Fruit fly (Drosophila melanogaster) whole organism, embryonic: ENCODE measurements around the gene CG7565.

Experiments
- Bdp1 ChIP-seq: fragments of 200-800 bp; sonication (Bioruptor generic); optimal IDR thresholded peaks from 3 replicates; lab custom pipeline; 2016; ENCODE audit warnings: missing biosample characterization, missing genetic modification characterization
- Bgb ChIP-seq: fragments of 200-800 bp; sonication (Bioruptor generic); IDR thresholded peaks from 2 replicates; pipeline ENCODE4 v1.3.6; 2022; ENCODE audit warnings: missing biosample characterization, missing genetic modification characterization; ENCODE audit not compliant: partially characterized antibody
- CG10979 ChIP-seq: fragments of 200-800 bp; sonication (Bioruptor generic); optimal IDR thresholded peaks from 2 replicates; lab custom pipeline; 2018; ENCODE audit warnings: missing biosample characterization, mild to moderate bottlenecking, missing genetic modification characterization, moderate library complexity
- CG12155 ChIP-seq: fragments of 200-800 bp; sonication (Bioruptor generic); optimal IDR thresholded peaks from 3 replicates; lab custom pipeline; 2016; ENCODE audit warnings: missing biosample characterization, missing genetic modification characterization
- CG13296 ChIP-seq: fragments of 200-800 bp; sonication (Bioruptor generic); optimal IDR thresholded peaks from 3 replicates; lab custom pipeline; 2018; ENCODE audit warnings: missing biosample characterization, mild to moderate bottlenecking, missing genetic modification characterization
- CG14860 ChIP-seq: fragments of 200-800 bp; sonication (Bioruptor generic); IDR thresholded peaks from 3 replicates; pipeline ENCODE4 v1.3.6; 2022; ENCODE audit warnings: missing biosample characterization, missing genetic modification characterization; ENCODE audit not compliant: partially characterized antibody
- CG16813 ChIP-seq: fragments of 200-800 bp; sonication (Bioruptor generic); IDR thresholded peaks from 3 replicates; pipeline ENCODE4 v1.3.6; 2022; ENCODE audit warnings: missing biosample characterization, missing genetic modification characterization; ENCODE audit not compliant: partially characterized antibody
- CG17568 ChIP-seq: fragments of 200-800 bp; sonication (Bioruptor generic); optimal IDR thresholded peaks from 2 replicates; lab custom pipeline; 2018; ENCODE audit warnings: missing biosample characterization, mild to moderate bottlenecking, missing genetic modification characterization, moderate library complexity
- CG18599 ChIP-seq: fragments of 200-800 bp; sonication (Bioruptor generic); optimal IDR thresholded peaks from 3 replicates; lab custom pipeline; 2017; ENCODE audit warnings: missing biosample characterization, missing genetic modification characterization, mild to moderate bottlenecking, moderate library complexity, missing genetic modification reagents
- CG2712 ChIP-seq: fragments of 200-800 bp; optimal IDR thresholded peaks from 3 replicates; lab custom pipeline; 2019; ENCODE audit warnings: missing biosample characterization, mild to moderate bottlenecking, missing genetic modification characterization, moderate library complexity
- CG34224 ChIP-seq: fragments of 200-800 bp; sonication (Bioruptor generic); IDR thresholded peaks from 3 replicates; pipeline ENCODE4 v1.3.6; 2022; ENCODE audit warnings: missing biosample characterization, missing genetic modification characterization; ENCODE audit not compliant: partially characterized antibody
- CG34376 ChIP-seq: fragments of 200-800 bp; sonication (Bioruptor generic); optimal IDR thresholded peaks from 2 replicates; lab custom pipeline; 2018; ENCODE audit warnings: missing biosample characterization, mild to moderate bottlenecking, missing genetic modification characterization
- CG42726 ChIP-seq: fragments of 200-800 bp; sonication (Bioruptor generic); IDR thresholded peaks from 2 replicates; pipeline ENCODE4 v1.3.6; 2022; ENCODE audit warnings: missing biosample characterization, missing genetic modification characterization; ENCODE audit not compliant: partially characterized antibody
- CG4328 ChIP-seq: fragments of 200-800 bp; sonication (Bioruptor generic); optimal IDR thresholded peaks from 3 replicates; lab custom pipeline; 2017; ENCODE audit warnings: missing biosample characterization, missing genetic modification reagents, missing genetic modification characterization
- CG6765 ChIP-seq: fragments of 200-800 bp; sonication (Bioruptor generic); optimal IDR thresholded peaks from 3 replicates; lab custom pipeline; 2017; ENCODE audit warnings: missing biosample characterization, mild to moderate bottlenecking, missing genetic modification characterization
- CG6791 ChIP-seq: fragments of 200-800 bp; sonication (Bioruptor generic); IDR thresholded peaks from 3 replicates; pipeline ENCODE4 v1.3.6; 2022; ENCODE audit warnings: missing biosample characterization, missing genetic modification characterization; ENCODE audit not compliant: partially characterized antibody
- CG7372 ChIP-seq: fragments of 200-800 bp; sonication (Bioruptor generic); IDR thresholded peaks from 2 replicates; pipeline ENCODE4 v1.3.6; 2022; ENCODE audit warnings: missing biosample characterization, missing genetic modification characterization
- CG7745 ChIP-seq: fragments of 200-800 bp; sonication (Bioruptor generic); optimal IDR thresholded peaks from 2 replicates; lab custom pipeline; 2018; ENCODE audit warnings: missing biosample characterization, mild to moderate bottlenecking, missing genetic modification characterization, moderate library complexity
- CG7839 ChIP-seq: fragments of 200-800 bp; sonication (Bioruptor generic); optimal IDR thresholded peaks from 3 replicates; lab custom pipeline; 2018; ENCODE audit warnings: missing biosample characterization, mild to moderate bottlenecking, missing genetic modification characterization, moderate library complexity
- CG7963 ChIP-seq: fragments of 200-800 bp; sonication (Bioruptor generic); IDR thresholded peaks from 3 replicates; pipeline ENCODE4 v1.3.6; 2022; ENCODE audit warnings: missing biosample characterization, missing genetic modification characterization; ENCODE audit not compliant: partially characterized antibody
- D19A ChIP-seq: fragments of 200-800 bp; optimal IDR thresholded peaks from 3 replicates; lab custom pipeline; 2019; ENCODE audit warnings: missing biosample characterization, mild to moderate bottlenecking, missing genetic modification characterization, moderate library complexity
- Deaf1 ChIP-seq: fragments of 200-800 bp; optimal IDR thresholded peaks from 3 replicates; lab custom pipeline; 2019; ENCODE audit warnings: missing biosample characterization, mild to moderate bottlenecking, missing genetic modification characterization, moderate library complexity
- Dek ChIP-seq: fragments of 200-800 bp; sonication (Bioruptor generic); optimal IDR thresholded peaks from 3 replicates; lab custom pipeline; 2019; ENCODE audit warnings: missing biosample characterization, mild to moderate bottlenecking, missing genetic modification characterization, moderate library complexity
- Dll ChIP-seq: fragments of 200-800 bp; sonication (Bioruptor generic); IDR thresholded peaks from 4 replicates; pipeline ENCODE4 v1.3.6; 2022; ENCODE audit warnings: missing biosample characterization, missing genetic modification characterization; ENCODE audit not compliant: partially characterized antibody
- Fer1 ChIP-seq: fragments of 200-800 bp; sonication (Bioruptor generic); optimal IDR thresholded peaks from 2 replicates; lab custom pipeline; 2017; ENCODE audit warnings: missing biosample characterization, mild to moderate bottlenecking, missing genetic modification characterization
- Med ChIP-seq: fragments of 200-800 bp; sonication (Bioruptor generic); peaks from one replicate; lab custom pipeline; 2016; ENCODE audit warnings: missing biosample characterization, missing genetic modification characterization, mild to moderate bottlenecking, inconsistent platforms, moderate library complexity
- Nf-YC ChIP-seq: fragments of 200-800 bp; optimal IDR thresholded peaks from 3 replicates; lab custom pipeline; 2019; ENCODE audit warnings: missing biosample characterization, mild to moderate bottlenecking, missing genetic modification characterization, moderate library complexity
- Opbp ChIP-seq: fragments of 200-800 bp; sonication (Bioruptor generic); IDR thresholded peaks from 3 replicates; pipeline ENCODE4 v1.3.6; 2022; ENCODE audit warnings: missing biosample characterization, missing genetic modification characterization; ENCODE audit not compliant: partially characterized antibody
- Scr ChIP-seq: fragments of 200-800 bp; sonication (Bioruptor generic); IDR thresholded peaks from 2 replicates; pipeline ENCODE4 v1.3.6; 2022; ENCODE audit warnings: missing biosample characterization, missing genetic modification characterization; ENCODE audit not compliant: partially characterized antibody
- abd-A ChIP-seq: fragments of 200-800 bp; sonication (Bioruptor generic); optimal IDR thresholded peaks from 3 replicates; lab custom pipeline; 2019; ENCODE audit warnings: missing biosample characterization, mild to moderate bottlenecking, missing genetic modification characterization, moderate library complexity
- bbx ChIP-seq: fragments of 200-800 bp; sonication (Bioruptor generic); IDR thresholded peaks from 2 replicates; pipeline ENCODE4 v1.3.6; 2022; ENCODE audit warnings: missing biosample characterization, missing genetic modification characterization; ENCODE audit not compliant: partially characterized antibody
- chinmo ChIP-seq: fragments of 200-800 bp; sonication (Bioruptor generic); IDR thresholded peaks from 4 replicates; pipeline ENCODE4 v1.3.6; 2022; ENCODE audit warnings: missing biosample characterization, missing genetic modification characterization; ENCODE audit not compliant: partially characterized antibody
- eve ChIP-seq, 2 experiments: fragments of >200 bp; optimal IDR thresholded peaks; 2 replicates each; lab custom pipeline; 2017; ENCODE audit warnings: missing biosample characterization in 2 of 2, missing genetic modification characterization in 2 of 2
- exex ChIP-seq: fragments of 200-800 bp; sonication (Bioruptor generic); optimal IDR thresholded peaks from 4 replicates; lab custom pipeline; 2018; ENCODE audit warnings: missing biosample characterization, mild to moderate bottlenecking, missing genetic modification characterization, moderate library complexity
- hbn ChIP-seq: fragments of 200-800 bp; sonication (Bioruptor generic); IDR thresholded peaks from 2 replicates; pipeline ENCODE4 v1.3.6; 2022; ENCODE audit warnings: missing biosample characterization, missing genetic modification characterization; ENCODE audit not compliant: partially characterized antibody
- inv ChIP-seq: fragments of 200-800 bp; sonication (Bioruptor generic); IDR thresholded peaks from 2 replicates; pipeline ENCODE4 v1.3.6; 2022; ENCODE audit warnings: missing biosample characterization, missing genetic modification characterization; ENCODE audit not compliant: partially characterized antibody
- knrl ChIP-seq: fragments of 200-800 bp; sonication (Bioruptor generic); IDR thresholded peaks from 3 replicates; pipeline ENCODE4 v1.3.6; 2022; ENCODE audit warnings: missing biosample characterization, missing genetic modification characterization; ENCODE audit not compliant: partially characterized antibody
- mld ChIP-seq: fragments of 200-800 bp; sonication (Bioruptor generic); IDR thresholded peaks from 3 replicates; pipeline ENCODE4 v1.3.6; 2022; ENCODE audit warnings: missing biosample characterization, missing genetic modification characterization; ENCODE audit not compliant: partially characterized antibody
- nerfin-2 ChIP-seq: fragments of 200-800 bp; sonication (Bioruptor generic); IDR thresholded peaks from 2 replicates; pipeline ENCODE4 v1.3.6; 2022; ENCODE audit warnings: missing biosample characterization, missing genetic modification characterization; ENCODE audit not compliant: partially characterized antibody
- scrt ChIP-seq: fragments of 200-800 bp; sonication (Bioruptor generic); optimal IDR thresholded peaks from 2 replicates; lab custom pipeline; 2018; ENCODE audit warnings: missing biosample characterization, mild to moderate bottlenecking, missing genetic modification characterization, moderate library complexity
- sens ChIP-seq: fragments of 200-800 bp; sonication (Bioruptor generic); peaks from one replicate; lab custom pipeline; 2016; ENCODE audit warnings: missing biosample characterization, missing genetic modification characterization
- sqz ChIP-seq: fragments of 200-800 bp; sonication (Bioruptor generic); optimal IDR thresholded peaks from 3 replicates; lab custom pipeline; 2018; ENCODE audit warnings: missing biosample characterization, mild to moderate bottlenecking, missing genetic modification characterization
- tna ChIP-seq: fragments of 200-800 bp; sonication (Bioruptor generic); IDR thresholded peaks from 2 replicates; pipeline ENCODE4 v1.3.6; 2022; ENCODE audit warnings: missing biosample characterization, missing genetic modification characterization; ENCODE audit not compliant: partially characterized antibody
- unc-4 ChIP-seq: fragments of 200-800 bp; sonication (Bioruptor generic); IDR thresholded peaks from 2 replicates; pipeline ENCODE4 v1.3.6; 2022; ENCODE audit warnings: missing biosample characterization, missing genetic modification characterization; ENCODE audit not compliant: partially characterized antibody
- vnd ChIP-seq: fragments of 200-800 bp; sonication (Bioruptor generic); IDR thresholded peaks from 3 replicates; pipeline ENCODE4 v1.3.6; 2022; ENCODE audit warnings: missing biosample characterization, missing genetic modification characterization; ENCODE audit not compliant: partially characterized antibody

The CG7565 gene

DNA sequence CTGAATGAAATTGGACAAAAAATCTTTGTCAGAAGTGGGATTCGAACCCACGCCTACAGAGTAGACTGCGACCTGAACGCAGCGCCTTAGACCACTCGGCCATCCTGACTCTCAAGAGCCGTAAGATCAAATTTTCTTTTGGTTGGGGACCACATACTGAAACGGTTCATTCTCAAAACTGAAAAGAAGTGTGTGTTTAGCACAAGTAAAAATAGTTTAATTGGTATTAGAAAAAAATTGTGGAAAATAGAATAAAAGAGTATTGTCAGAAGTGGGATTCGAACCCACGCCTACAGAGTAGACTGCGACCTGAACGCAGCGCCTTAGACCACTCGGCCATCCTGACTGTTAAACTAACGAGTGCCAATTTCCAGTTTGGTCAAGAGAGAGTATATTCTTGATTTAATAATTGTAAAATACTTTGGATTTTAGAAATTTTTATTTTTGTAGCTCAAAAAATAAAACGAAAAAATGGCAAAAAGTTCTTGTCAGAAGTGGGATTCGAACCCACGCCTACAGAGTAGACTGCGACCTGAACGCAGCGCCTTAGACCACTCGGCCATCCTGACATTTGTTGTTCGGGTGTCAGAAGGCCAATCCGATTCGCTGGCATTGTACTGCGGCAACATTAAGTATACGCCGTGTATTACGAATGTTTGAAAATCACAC is 31.3 kb downstream of the CG7565 start:
- TF ChIP-seq CG7372 = peak; percentile 96
- TF ChIP-seq scrt (GFP tag; lab: Kevin White, UChicago) = peak; percentile 22
- TF ChIP-seq nerfin-2 (GFP tag; lab: Robert Waterston, UW) = peak; percentile 71
- peak; percentile 81 for TF ChIP-seq CG7745 (tag; lab: Kevin White, UChicago)
- TF ChIP-seq knrl (GFP tag; lab: Robert Waterston, UW) = peak; percentile 34; the same call in 1 of the 3 replicates
- TF ChIP-seq Bdp1 (GFP tag; lab: Kevin White, UChicago) = peak; percentile 98
- peak; percentile 64 for TF ChIP-seq CG7963
- TF ChIP-seq chinmo = peak; percentile 77; the same call in 2 of the 4 replicates
- TF ChIP-seq CG10979 (tag; lab: Kevin White, UChicago) = peak; percentile 12
- peak; percentile 48; the same call in 1 of the 3 replicates for TF ChIP-seq CG34224 (GFP tag; lab: Robert Waterston, UW)
- peak; percentile 9 for TF ChIP-seq CG34376 (GFP tag; lab: Kevin White, UChicago)
- TF ChIP-seq CG42726 (GFP tag; lab: Robert Waterston, UW) = peak; percentile 69; the same call in 1 of the 2 replicates
- peak; percentile 10 for TF ChIP-seq Deaf1 (tag; lab: Kevin White, UChicago)
- TF ChIP-seq CG7839 = peak; percentile 3
- TF ChIP-seq Dek (tag; lab: Kevin White, UChicago) = peak; percentile 44
- peak; percentile 78 for TF ChIP-seq Med (GFP tag; lab: Kevin White, UChicago)
- peak; percentile 46 for TF ChIP-seq D19A (tag; lab: Kevin White, UChicago)
- peak in 1 of 2 experiments; percentile 63 for TF ChIP-seq eve (GFP tag; optimal IDR thresholded peaks at IDR 0.05; lab: Kevin White, UChicago)
- peak; percentile 42 for TF ChIP-seq tna (GFP tag; lab: Robert Waterston, UW)
- TF ChIP-seq sens (GFP tag; lab: Kevin White, UChicago) = peak; percentile 18
- TF ChIP-seq CG16813 (GFP tag; lab: Robert Waterston, UW) = peak; percentile 73
- peak; percentile 7 for TF ChIP-seq CG2712 (tag; lab: Kevin White, UChicago)
- peak; percentile 10 for TF ChIP-seq exex
- TF ChIP-seq CG13296 (GFP tag; lab: Kevin White, UChicago) = peak; percentile 32
- peak; percentile 88; the same call in 2 of the 3 replicates for TF ChIP-seq CG6791 (GFP tag; lab: Robert Waterston, UW)
- peak; percentile 20 for TF ChIP-seq CG18599 (GFP tag; lab: Kevin White, UChicago)
- peak; percentile 94 for TF ChIP-seq CG12155 (GFP tag; lab: Kevin White, UChicago)
- peak; percentile 44 for TF ChIP-seq inv (GFP tag; lab: Robert Waterston, UW)
- TF ChIP-seq abd-A = peak; percentile 12
- peak; percentile 79; the same call in 2 of the 3 replicates for TF ChIP-seq Opbp (GFP tag; lab: Robert Waterston, UW)
- peak; percentile 65 for TF ChIP-seq Scr (GFP tag; lab: Robert Waterston, UW)
- peak; percentile 69 for TF ChIP-seq Bgb (GFP tag; lab: Robert Waterston, UW)
- peak; percentile 10 for TF ChIP-seq Nf-YC (tag; lab: Kevin White, UChicago)
- peak; percentile 27 for TF ChIP-seq CG4328 (GFP tag; lab: Kevin White, UChicago)
- peak; percentile 25 for TF ChIP-seq CG6765 (GFP tag; lab: Kevin White, UChicago)
- TF ChIP-seq CG17568 = peak; percentile 3
- TF ChIP-seq bbx = peak; percentile 79
- TF ChIP-seq vnd (GFP tag; lab: Robert Waterston, UW) = peak; percentile 65
- peak; percentile 58 for TF ChIP-seq hbn (GFP tag; lab: Robert Waterston, UW)
- peak; percentile 50 for TF ChIP-seq unc-4 (GFP tag; lab: Robert Waterston, UW)
- TF ChIP-seq sqz = peak; percentile 52
- TF ChIP-seq Dll (GFP tag; lab: Robert Waterston, UW) = peak; percentile 39; the same call in 2 of the 4 replicates
- TF ChIP-seq CG14860 (GFP tag; lab: Robert Waterston, UW) = peak; percentile 59
- peak; percentile 82 for TF ChIP-seq mld (GFP tag; lab: Robert Waterston, UW)
- TF ChIP-seq Fer1 (GFP tag; lab: Kevin White, UChicago) = peak; percentile 52
